Fruit fly (Drosophila melanogaster): ENCODE results near the gene CG6885.

Gene CG6885

dm6 chr3L:18763486-18764436, 19.5 kb downstream of the CG6885 start (continued):
- TF ChIP-seq CG30020 (tag; optimal IDR thresholded peaks at IDR 0.05) (no peak), bigmax (GFP tag; optimal IDR thresholded peaks at IDR 0.05) (no peak), CG4328 (GFP tag; optimal IDR thresholded peaks at IDR 0.05) (no peak), kni (GFP tag; optimal IDR thresholded peaks at IDR 0.05) (no peak), inv (GFP tag; IDR thresholded peaks at IDR 0.05; ENCODE audit: partially characterized antibody) (0 out of 2 replicates have a peak, but pooled peaks have one; percentile 10), CG30431 (GFP tag; optimal IDR thresholded peaks at IDR 0.05) (no peak), odd (GFP tag; optimal IDR thresholded peaks at IDR 0.05) (no peak), scrt (GFP tag; optimal IDR thresholded peaks at IDR 0.05) (no peak), sd (tag; optimal IDR thresholded peaks at IDR 0.05) (no peak), fru (optimal IDR thresholded peaks at IDR 0.05) (no peak), Optix (GFP tag; IDR thresholded peaks at IDR 0.05) (no peak), CG4424 (GFP tag; optimal IDR thresholded peaks at IDR 0.05) (no peak), CG13287 (GFP tag; IDR thresholded peaks at IDR 0.05; ENCODE audit: partially characterized antibody) (no peak), CG14667 (GFP tag; IDR thresholded peaks at IDR 0.05) (no peak), CG5180 (GFP tag; optimal IDR thresholded peaks at IDR 0.05) (no peak), unpg (GFP tag; optimal IDR thresholded peaks at IDR 0.05) (no peak), CG8388 (GFP tag; optimal IDR thresholded peaks at IDR 0.05) (no peak), Max (GFP tag; optimal IDR thresholded peaks at IDR 0.05) (no peak), aop (GFP tag; IDR thresholded peaks at IDR 0.05) (no peak), CG17568 (GFP tag; optimal IDR thresholded peaks at IDR 0.05) (no peak), ase (GFP tag; IDR thresholded peaks at IDR 0.05) (0 out of 3 replicates have a peak, but pooled peaks have one; percentile 36), tap (tag; optimal IDR thresholded peaks at IDR 0.05) (no peak), Oli (tag; optimal IDR thresholded peaks at IDR 0.05) (no peak), CG10321 (GFP tag; IDR thresholded peaks at IDR 0.05) (no peak), CG31441 (GFP tag; IDR thresholded peaks at IDR 0.05) (no peak), CG33557 (GFP tag; optimal IDR thresholded peaks at IDR 0.05) (no peak), CG11398 (GFP tag; optimal IDR thresholded peaks at IDR 0.05) (no peak), org-1 (GFP tag; optimal IDR thresholded peaks at IDR 0.05) (no peak), HLH54F (GFP tag; optimal IDR thresholded peaks at IDR 0.05) (no peak), CG13296 (GFP tag; optimal IDR thresholded peaks at IDR 0.05) (no peak), CG9932 (GFP tag; IDR thresholded peaks at IDR 0.05) (0 out of 2 replicates have a peak, but pooled peaks have one; percentile 16), ap (GFP tag; IDR thresholded peaks at IDR 0.05) (peak; percentile 19; the same call in 1 of the 2 replicates), hth (optimal IDR thresholded peaks at IDR 0.05) (no peak), NC2β (GFP tag; optimal IDR thresholded peaks at IDR 0.05) (no peak), CG31388 (GFP tag; optimal IDR thresholded peaks at IDR 0.05) (no peak), ranshi (GFP tag; IDR thresholded peaks at IDR 0.05) (no peak), CG13775 (GFP tag; optimal IDR thresholded peaks at IDR 0.05) (no peak), CG17802 (tag; optimal IDR thresholded peaks at IDR 0.05) (no peak), Ets65A (GFP tag) (peak; percentile 88), fd102C (GFP tag; optimal IDR thresholded peaks at IDR 0.05) (no peak), wek (GFP tag; optimal IDR thresholded peaks at IDR 0.05) (no peak), chif (GFP tag; optimal IDR thresholded peaks at IDR 0.05) (no peak), oc (tag; optimal IDR thresholded peaks at IDR 0.05) (no peak), Jarid2 (GFP tag; optimal IDR thresholded peaks at IDR 0.05) (no peak), Dad (GFP tag; optimal IDR thresholded peaks at IDR 0.05) (no peak), grn (GFP tag; optimal IDR thresholded peaks at IDR 0.05) (no peak), Vsx1 (GFP tag; optimal IDR thresholded peaks at IDR 0.05) (no peak), CG12219 (GFP tag; optimal IDR thresholded peaks at IDR 0.05) (no peak), CG11504 (tag; optimal IDR thresholded peaks at IDR 0.05) (no peak)

Data from whole organism, embryonic.